Worm (Caenorhabditis elegans) whole organism, L4 larva: Measurements from ENCODE around the gene F41C6.6.

Experiments
- Y48G9A.11 ChIP-seq: fragments of 200-800 bp; sonication (Bioruptor generic); IDR thresholded peaks from 2 replicates; pipeline ENCODE4 v1.3.6; 2022; ENCODE audit warnings: missing genetic modification reagents, missing genetic modification characterization, missing compliant biosample characterization
- dve-1 ChIP-seq: sonication (generic microtip); optimal IDR thresholded peaks from 2 replicates; lab custom pipeline; 2017; ENCODE audit warnings: antibody characterized with exemption, mild to moderate bottlenecking, missing genetic modification characterization, missing compliant biosample characterization; ENCODE audit not compliant: insufficient read depth

DNA sequence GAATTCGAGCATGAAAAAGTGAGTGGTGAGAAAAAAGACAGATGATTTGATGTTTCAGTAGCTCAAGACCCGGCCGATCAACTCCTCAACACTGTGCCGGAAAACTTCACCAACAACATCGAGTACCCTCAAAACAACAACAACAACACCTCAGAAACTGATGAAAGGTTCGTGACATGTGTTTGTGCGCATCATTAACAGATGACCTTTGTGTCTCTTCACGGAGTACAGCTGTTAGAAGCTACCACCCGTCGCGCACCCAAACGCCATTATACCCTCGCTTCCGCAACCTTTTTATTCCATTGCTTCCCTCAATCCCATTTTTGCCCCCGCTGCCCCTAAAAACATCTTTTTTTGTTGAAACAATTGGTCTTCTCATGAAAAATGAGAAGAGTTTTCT lies 33.6 kb upstream of the F41C6.6 start:
- no peak for TF ChIP-seq dve-1 (tag; lab: Kevin White, UChicago)
- TF ChIP-seq Y48G9A.11 (GFP tag; lab: Robert Waterston, UW): no peak
